Fruit fly (Drosophila melanogaster): ENCODE measurements around the gene CG11693.

CG11693 gene

DNA sequence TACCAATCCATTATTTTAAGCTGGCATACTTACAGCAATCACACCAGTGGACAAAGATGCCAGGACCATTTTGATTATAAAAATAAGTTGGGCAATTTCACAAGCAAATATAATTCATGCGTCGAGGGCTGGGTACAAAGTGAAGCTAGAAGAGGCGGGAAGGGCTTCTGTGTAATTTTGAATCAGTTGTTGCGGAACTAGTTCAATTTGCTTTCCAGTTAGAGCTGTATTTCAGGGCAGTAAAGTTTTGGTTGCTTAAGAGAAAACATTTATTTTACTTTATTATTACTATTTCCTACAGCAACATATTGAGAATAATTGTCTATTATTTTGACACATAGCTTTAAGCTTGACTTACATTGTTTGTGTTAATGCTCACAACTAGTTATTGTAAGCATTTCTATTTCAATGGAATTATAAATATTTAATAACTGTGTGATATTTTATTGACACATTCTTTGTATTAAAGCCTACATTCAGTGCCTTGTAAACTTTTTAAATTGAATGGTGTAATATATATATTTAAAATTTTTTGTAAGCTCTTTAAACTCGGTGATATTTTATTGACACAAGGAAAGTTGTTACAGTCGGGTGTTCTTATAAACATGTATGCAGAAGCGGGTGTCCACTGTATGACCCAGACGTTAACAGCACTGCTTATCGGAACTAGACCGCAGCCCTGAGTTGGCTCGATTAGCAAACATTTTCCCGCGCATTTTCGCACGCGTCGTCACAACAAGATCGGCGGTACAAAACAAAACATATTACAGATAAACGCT, 46.1 kb downstream of the CG11693 start, which contains the start of the genes RPA1 and Mcm2 (continued):
- TF ChIP-seq CG17385 (GFP tag; optimal IDR thresholded peaks at IDR 0.05) (peak; percentile 66), CG9609 (GFP tag; optimal IDR thresholded peaks at IDR 0.05) (peak; percentile 67), D19A (tag; optimal IDR thresholded peaks at IDR 0.05) (peak; percentile 61), CG15514 (GFP tag; optimal IDR thresholded peaks at IDR 0.05) (peak; percentile 98), Hr51 (GFP tag; optimal IDR thresholded peaks at IDR 0.05) (peak in 1 of 2 experiments; percentile 60), CG3163 (GFP tag; optimal IDR thresholded peaks at IDR 0.05) (peak; percentile 22), wek (GFP tag; optimal IDR thresholded peaks at IDR 0.05) (no peak), fd96Cb (tag; optimal IDR thresholded peaks at IDR 0.05) (peak; percentile 63), gsb-n (tag; optimal IDR thresholded peaks at IDR 0.05) (peak; percentile 33), gro (GFP tag; optimal IDR thresholded peaks at IDR 0.05) (no peak), CG13424 (tag; optimal IDR thresholded peaks at IDR 0.05) (peak; percentile 85), CG2875 (GFP tag; optimal IDR thresholded peaks at IDR 0.05) (peak; percentile 28), CG4328 (GFP tag; optimal IDR thresholded peaks at IDR 0.05) (peak; percentile 83), Nf-YC (tag; optimal IDR thresholded peaks at IDR 0.05) (peak; percentile 80), CG13296 (GFP tag; optimal IDR thresholded peaks at IDR 0.05) (peak; percentile 69), Xrp1 (GFP tag; IDR thresholded peaks at IDR 0.05) (peak; percentile 71), B-H1 (GFP tag; IDR thresholded peaks at IDR 0.05) (peak; percentile 44; the same call in 2 of the 3 replicates), Pdp1 (GFP tag; optimal IDR thresholded peaks at IDR 0.05) (peak in 1 of 2 experiments; percentile 70), Dll (GFP tag; IDR thresholded peaks at IDR 0.05; ENCODE audit: partially characterized antibody) (no peak), CG30020 (tag; optimal IDR thresholded peaks at IDR 0.05) (peak; percentile 70), gcm (GFP tag; optimal IDR thresholded peaks at IDR 0.05) (peak; percentile 63), usp (GFP tag; optimal IDR thresholded peaks at IDR 0.05) (no peak), CG8478 (optimal IDR thresholded peaks at IDR 0.05) (no peak), Dbx (GFP tag; IDR thresholded peaks at IDR 0.05) (peak; percentile 79), sens (GFP tag) (peak; percentile 91), H2.0 (GFP tag; IDR thresholded peaks at IDR 0.05) (peak; percentile 59), org-1 (GFP tag; optimal IDR thresholded peaks at IDR 0.05) (peak; percentile 16), ewg (GFP tag; optimal IDR thresholded peaks at IDR 0.05) (peak; percentile 42), CG3847 (GFP tag; IDR thresholded peaks at IDR 0.05) (peak; percentile 76; the same call in 1 of the 2 replicates), caup (GFP tag; optimal IDR thresholded peaks at IDR 0.05; ENCODE audit: severe bottlenecking) (peak; percentile 59), CG9215 (GFP tag; IDR thresholded peaks at IDR 0.05) (peak; percentile 83), Dref (GFP tag; IDR thresholded peaks at IDR 0.05) (peak; percentile 57), insv (GFP tag; optimal IDR thresholded peaks at IDR 0.05) (peak in 1 of 2 experiments; percentile 82), dmrt11E (tag; optimal IDR thresholded peaks at IDR 0.05) (peak; percentile 78), bbx (GFP tag; IDR thresholded peaks at IDR 0.05; ENCODE audit: partially characterized antibody) (peak; percentile 39; the same call in 1 of the 2 replicates), Dek (tag; optimal IDR thresholded peaks at IDR 0.05) (peak; percentile 78), tap (tag; optimal IDR thresholded peaks at IDR 0.05) (no peak), CG15479 (GFP tag; optimal IDR thresholded peaks at IDR 0.05) (no peak), CG7928 (GFP tag; optimal IDR thresholded peaks at IDR 0.05) (peak; percentile 93), CTCF (GFP tag; optimal IDR thresholded peaks at IDR 0.05) (peak; percentile 7), CG11247 (GFP tag; IDR thresholded peaks at IDR 0.05) (peak; percentile 74), luna (GFP tag; optimal IDR thresholded peaks at IDR 0.05) (no peak), Usf (GFP tag; optimal IDR thresholded peaks at IDR 0.05) (peak; percentile 81), CG2199 (GFP tag; IDR thresholded peaks at IDR 0.05) (0 out of 3 replicates have a peak, but pooled peaks have one; percentile 32), ken (GFP tag; IDR thresholded peaks at IDR 0.05) (peak; percentile 78), Dip2 (GFP tag; IDR thresholded peaks at IDR 0.05) (no peak), Dad (GFP tag; optimal IDR thresholded peaks at IDR 0.05) (no peak), CG10543 (GFP tag; optimal IDR thresholded peaks at IDR 0.05) (peak; percentile 89), pzg (GFP tag; optimal IDR thresholded peaks at IDR 0.05) (peak; percentile 49)

All from whole organism, embryonic.